Worm (Caenorhabditis elegans) whole organism, L3 larva: ENCODE results near the gene Y65A5A.1.

ENCODE experiments used
- ZK546.5 ChIP-seq: sonication (generic microtip); optimal IDR thresholded peaks from 2 replicates; lab custom pipeline; 2017; ENCODE audit warnings: missing biosample characterization, missing genetic modification characterization
- ama-1 ChIP-seq: fragments of 150-350 bp; optimal IDR thresholded peaks from 2 replicates; lab custom pipeline; 2018
- ceh-16 ChIP-seq: sonication (generic microtip); optimal IDR thresholded peaks from 2 replicates; lab custom pipeline; 2017; ENCODE audit warnings: missing biosample characterization, missing genetic modification characterization
- elt-1 ChIP-seq: fragments of 150-350 bp; optimal IDR thresholded peaks from 2 replicates; lab custom pipeline; 2014; ENCODE audit warnings: missing biosample characterization, missing genetic modification characterization
- mdl-1 ChIP-seq: fragments of 150-350 bp; optimal IDR thresholded peaks from 2 replicates; lab custom pipeline; 2014; ENCODE audit warnings: missing biosample characterization, missing genetic modification characterization
- nhr-11 ChIP-seq: fragments of 150-350 bp; optimal IDR thresholded peaks from 2 replicates; lab custom pipeline; 2014; ENCODE audit warnings: missing biosample characterization, missing genetic modification characterization
- nhr-12 ChIP-seq: fragments of 150-350 bp; optimal IDR thresholded peaks from 2 replicates; lab custom pipeline; 2014; ENCODE audit warnings: missing biosample characterization, missing genetic modification characterization
- nhr-76 ChIP-seq: fragments of 150-350 bp; sonication (generic microtip); optimal IDR thresholded peaks from 5 replicates; lab custom pipeline; 2014; ENCODE audit warnings: missing biosample characterization, missing genetic modification characterization
- pha-4 ChIP-seq: fragments of 150-350 bp; optimal IDR thresholded peaks from 2 replicates; lab custom pipeline; 2014; ENCODE audit warnings: missing biosample characterization, missing genetic modification reagents, missing genetic modification characterization
- tbx-2 ChIP-seq: sonication (generic microtip); optimal IDR thresholded peaks from 2 replicates; lab custom pipeline; 2016; ENCODE audit warnings: mild to moderate bottlenecking, missing genetic modification characterization, missing compliant biosample characterization

- TF ChIP-seq nhr-76 (tag; lab: Kevin White, UChicago) (no peak), pha-4 (tag; lab: Kevin White, UChicago) (no peak), nhr-12 (tag; lab: Kevin White, UChicago) (no peak), mdl-1 (tag; lab: Kevin White, UChicago) (no peak), tbx-2 (no peak), ceh-16 (tag; lab: Kevin White, UChicago) (no peak), nhr-11 (no peak), ama-1 (no peak), elt-1 (tag; lab: Kevin White, UChicago) (no peak), ZK546.5 (no peak)
These were observed 12.1 kb upstream of the Y65A5A.1 start, which contains the start of gene Y65A5A.2 for ce11 chrIV:16411713-16412112.
